Worm (Caenorhabditis elegans) whole organism, young adult: Measurements from ENCODE around the gene F49C12.6.

ENCODE experiments used
- B0035.1 ChIP-seq: sonication (generic microtip); optimal IDR thresholded peaks from 2 replicates; lab custom pipeline; 2016; ENCODE audit warnings: missing genetic modification characterization, mild to moderate bottlenecking, missing compliant biosample characterization, missing genotype, missing genetic modification reagents
- B0261.1 ChIP-seq: sonication (generic microtip); optimal IDR thresholded peaks from 2 replicates; lab custom pipeline; 2016; ENCODE audit warnings: mild to moderate bottlenecking, missing genetic modification characterization, moderate library complexity, missing compliant biosample characterization
- B0336.3 ChIP-seq: fragments of 200-800 bp; sonication (Bioruptor generic); IDR thresholded peaks from 2 replicates; pipeline ENCODE4 v1.3.6; 2022; ENCODE audit warnings: missing genetic modification characterization, missing compliant biosample characterization
- F23B12.7 ChIP-seq: sonication (generic microtip); optimal IDR thresholded peaks from 2 replicates; lab custom pipeline; 2017; ENCODE audit warnings: missing genetic modification characterization, mild to moderate bottlenecking, missing compliant biosample characterization, antibody characterized with exemption, moderate library complexity; ENCODE audit not compliant: insufficient read depth
- F33H1.4 ChIP-seq: fragments of 200-800 bp; sonication (Bioruptor generic); IDR thresholded peaks from 2 replicates; pipeline ENCODE4 v1.3.6; 2022; ENCODE audit warnings: missing genetic modification reagents, missing genetic modification characterization, missing compliant biosample characterization
- F37B4.10 ChIP-seq: fragments of 200-800 bp; sonication (Bioruptor generic); IDR thresholded peaks from 2 replicates; pipeline ENCODE4 v1.3.6; 2022; ENCODE audit warnings: missing genetic modification characterization, missing compliant biosample characterization
- F55B11.4 ChIP-seq: sonication (generic microtip); optimal IDR thresholded peaks from 2 replicates; lab custom pipeline; 2016; ENCODE audit warnings: missing compliant biosample characterization, missing genetic modification characterization, borderline replicate concordance; ENCODE audit not compliant: insufficient read depth
- F57A8.1 ChIP-seq: fragments of 200-800 bp; sonication (Bioruptor generic); optimal IDR thresholded peaks from 2 replicates; lab custom pipeline; 2018; ENCODE audit warnings: mild to moderate bottlenecking, missing genetic modification characterization, moderate library complexity, missing compliant biosample characterization
- Y56A3A.18 ChIP-seq: fragments of 200-800 bp; sonication (Bioruptor generic); IDR thresholded peaks from 2 replicates; pipeline ENCODE4 v1.3.6; 2022; ENCODE audit warnings: missing genetic modification reagents, missing genetic modification characterization, missing compliant biosample characterization
- ama-1 ChIP-seq, 3 experiments: fragments of 150-350 bp in 1 of 3; sonication (generic microtip) in 2 of 3; optimal IDR thresholded peaks; 2 replicates each; lab custom pipeline; 2014 to 2018; ENCODE audit warnings: missing biosample characterization in 2 of 3, missing genetic modification characterization in 2 of 3, missing genetic modification reagents in 2 of 3
- aptf-2 ChIP-seq: fragments of 200-800 bp; sonication (Bioruptor generic); conservative IDR thresholded peaks from 2 replicates; pipeline ENCODE4 v1.3.6; 2022; ENCODE audit warnings: missing genetic modification reagents, missing genetic modification characterization, missing compliant biosample characterization
- aptf-3 ChIP-seq: fragments of 200-800 bp; sonication (Bioruptor generic); IDR thresholded peaks from 2 replicates; pipeline ENCODE4 v1.3.6; 2022; ENCODE audit warnings: missing genetic modification characterization, missing compliant biosample characterization
- atf-7 ChIP-seq: sonication (generic microtip); optimal IDR thresholded peaks from 2 replicates; lab custom pipeline; 2017; ENCODE audit warnings: mild to moderate bottlenecking, missing genetic modification characterization, missing compliant biosample characterization
- athp-1 ChIP-seq: sonication (generic microtip); optimal IDR thresholded peaks from 2 replicates; lab custom pipeline; 2017; ENCODE audit warnings: mild to moderate bottlenecking, missing genetic modification characterization, missing compliant biosample characterization
- attf-3 ChIP-seq: fragments of 200-800 bp; sonication (Bioruptor generic); conservative IDR thresholded peaks from 2 replicates; pipeline ENCODE4 v1.3.6; 2022; ENCODE audit warnings: missing genetic modification reagents, missing genetic modification characterization, missing compliant biosample characterization
- bed-1 ChIP-seq: fragments of 200-800 bp; sonication (Bioruptor generic); IDR thresholded peaks from 2 replicates; pipeline ENCODE4 v1.3.6; 2022; ENCODE audit warnings: missing genetic modification reagents, missing genetic modification characterization, missing compliant biosample characterization
- cebp-1 ChIP-seq, 2 experiments: fragments of 200-800 bp in 1 of 2; sonication (Bioruptor generic) in 1 of 2; sonication (generic microtip) in 1 of 2; IDR thresholded peaks in 1 of 2; optimal IDR thresholded peaks in 1 of 2; 2 replicates each; pipeline versions ENCODE4 v1.3.6 to Lab custom; 2017 to 2022; ENCODE audit warnings: missing compliant biosample characterization in 2 of 2, missing genetic modification characterization in 2 of 2, mild to moderate bottlenecking in 1 of 2, missing genetic modification reagents in 1 of 2, moderate library complexity in 1 of 2
- chd-7 ChIP-seq: sonication (generic microtip); optimal IDR thresholded peaks from 2 replicates; lab custom pipeline; 2016; ENCODE audit warnings: mild to moderate bottlenecking, missing genetic modification characterization, moderate library complexity, missing compliant biosample characterization
- dox-1 ChIP-seq: fragments of 200-800 bp; sonication (Bioruptor generic); IDR thresholded peaks from 2 replicates; pipeline ENCODE4 v1.3.6; 2022; ENCODE audit warnings: missing genetic modification reagents, missing genetic modification characterization, missing compliant biosample characterization
- dpff-1 ChIP-seq: sonication (generic microtip); optimal IDR thresholded peaks from 2 replicates; lab custom pipeline; 2017; ENCODE audit warnings: mild to moderate bottlenecking, missing genetic modification characterization, missing compliant biosample characterization
- hrde-1 ChIP-seq: sonication (generic microtip); optimal IDR thresholded peaks from 2 replicates; lab custom pipeline; 2016; ENCODE audit warnings: missing genetic modification characterization, mild to moderate bottlenecking, missing compliant biosample characterization, moderate library complexity, missing genotype, missing genetic modification reagents, borderline replicate concordance
- lin-35 ChIP-seq, 3 experiments: fragments of 150-350 bp in 2 of 3; sonication (generic microtip) in 1 of 3; optimal IDR thresholded peaks; 2 replicates each; lab custom pipeline; 2014 to 2018; ENCODE audit warnings: missing biosample characterization in 3 of 3, missing genetic modification characterization in 3 of 3, missing genetic modification reagents in 3 of 3
- lin-54 ChIP-seq: fragments of 200-800 bp; sonication (Bioruptor generic); optimal IDR thresholded peaks from 2 replicates; lab custom pipeline; 2018; ENCODE audit warnings: mild to moderate bottlenecking, missing genetic modification characterization, missing compliant biosample characterization
- lir-1 ChIP-seq: fragments of 200-800 bp; sonication (Bioruptor generic); conservative IDR thresholded peaks from 2 replicates; pipeline ENCODE4 v1.3.6; 2022; ENCODE audit warnings: missing genetic modification reagents, missing genetic modification characterization, missing compliant biosample characterization
- madf-6 ChIP-seq: fragments of 200-800 bp; sonication (Bioruptor generic); IDR thresholded peaks from 2 replicates; pipeline ENCODE4 v1.3.6; 2022; ENCODE audit warnings: missing genetic modification reagents, missing genetic modification characterization, missing compliant biosample characterization
- madf-8 ChIP-seq: fragments of 200-800 bp; sonication (Bioruptor generic); conservative IDR thresholded peaks from 2 replicates; pipeline ENCODE4 v1.3.6; 2022; ENCODE audit warnings: missing genetic modification reagents, missing genetic modification characterization, missing compliant biosample characterization
- mcd-1 ChIP-seq: fragments of 200-800 bp; sonication (Bioruptor generic); IDR thresholded peaks from 2 replicates; pipeline ENCODE4 v1.3.6; 2022; ENCODE audit warnings: missing genetic modification reagents, missing genetic modification characterization, missing compliant biosample characterization
- mes-4 ChIP-seq: sonication (generic microtip); optimal IDR thresholded peaks from 2 replicates; lab custom pipeline; 2016; ENCODE audit warnings: missing genotype, missing genetic modification characterization, missing compliant biosample characterization
- nfya-1 ChIP-seq: sonication (generic microtip); optimal IDR thresholded peaks from 2 replicates; lab custom pipeline; 2017; ENCODE audit warnings: antibody characterized with exemption, missing compliant biosample characterization, missing genetic modification characterization, borderline replicate concordance; ENCODE audit not compliant: insufficient read depth
- nhr-27 ChIP-seq: fragments of 200-800 bp; sonication (Bioruptor generic); optimal IDR thresholded peaks from 2 replicates; lab custom pipeline; 2018; ENCODE audit warnings: mild to moderate bottlenecking, missing genetic modification characterization, moderate library complexity, missing compliant biosample characterization
- sea-2 ChIP-seq: fragments of 200-800 bp; sonication (Bioruptor generic); IDR thresholded peaks from 2 replicates; pipeline ENCODE4 v1.3.6; 2022; ENCODE audit warnings: missing genetic modification characterization, missing compliant biosample characterization
- snpc-1.1 ChIP-seq: sonication (generic microtip); optimal IDR thresholded peaks from 2 replicates; lab custom pipeline; 2017; ENCODE audit warnings: missing genetic modification characterization, mild to moderate bottlenecking, missing compliant biosample characterization, antibody characterized with exemption, moderate library complexity, missing genotype, missing genetic modification reagents; ENCODE audit not compliant: insufficient read depth
- snpc-4 ChIP-seq, 5 experiments: fragments of 150-350 bp in 1 of 5; sonication (generic microtip) in 4 of 5; optimal IDR thresholded peaks; 2 replicates each; lab custom pipeline; 2014 to 2018; ENCODE audit warnings: missing genetic modification characterization in 5 of 5, missing biosample characterization in 3 of 5, antibody characterized with exemption in 2 of 5, mild to moderate bottlenecking in 2 of 5, missing compliant biosample characterization in 2 of 5, missing genotype in 2 of 5, moderate library complexity in 2 of 5, missing genetic modification reagents in 1 of 5
- tlf-1 ChIP-seq: fragments of 200-800 bp; sonication (Bioruptor generic); optimal IDR thresholded peaks from 2 replicates; lab custom pipeline; 2018; ENCODE audit warnings: mild to moderate bottlenecking, missing genetic modification characterization, missing compliant biosample characterization
- ztf-18 ChIP-seq: sonication (generic microtip); optimal IDR thresholded peaks from 2 replicates; lab custom pipeline; 2016; ENCODE audit warnings: missing genotype, mild to moderate bottlenecking, missing genetic modification characterization, missing compliant biosample characterization
- ztf-22 ChIP-seq: fragments of 200-800 bp; sonication (Bioruptor generic); optimal IDR thresholded peaks from 2 replicates; lab custom pipeline; 2018; ENCODE audit warnings: mild to moderate bottlenecking, missing genetic modification characterization, moderate library complexity, missing compliant biosample characterization
- ztf-6 ChIP-seq: fragments of 200-800 bp; sonication (Bioruptor generic); IDR thresholded peaks from 2 replicates; pipeline ENCODE4 v1.3.6; 2022; ENCODE audit warnings: missing genetic modification reagents, missing genetic modification characterization, missing compliant biosample characterization

Gene F49C12.6

DNA sequence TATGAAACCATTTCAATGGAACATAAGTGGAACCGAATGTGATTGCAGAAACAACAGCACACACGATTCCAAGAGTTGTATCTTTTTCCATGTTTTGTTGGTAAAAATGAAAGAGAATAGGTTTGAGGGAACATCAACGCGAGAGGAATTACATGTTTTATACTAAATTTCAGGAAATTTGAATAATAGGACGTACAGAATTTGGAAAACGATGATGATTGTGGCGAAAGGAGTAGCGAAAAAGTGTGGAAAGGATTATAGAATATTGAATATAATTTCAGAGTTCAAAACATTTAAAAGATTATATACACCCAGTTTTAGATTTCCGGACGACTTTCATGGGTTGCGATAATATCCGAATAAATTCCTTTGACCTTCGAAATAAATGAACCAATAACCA is at the start of gene F49C12.6:
F49C12.6 (minus strand) TSS at position 101 of the 400 bp plus-strand sequence.
- TF ChIP-seq bed-1 (no peak), hrde-1 (tag; lab: Kevin White, UChicago) (no peak), F57A8.1 (no peak), F23B12.7 (no peak), F33H1.4 (GFP tag; lab: Robert Waterston, UW) (no peak), atf-7 (tag; lab: Kevin White, UChicago) (no peak), F37B4.10 (no peak), lin-54 (GFP tag; lab: Kevin White, UChicago) (no peak), mcd-1 (GFP tag; lab: Robert Waterston, UW) (no peak), F55B11.4 (no peak), nhr-27 (tag; lab: Kevin White, UChicago) (no peak), chd-7 (tag; lab: Kevin White, UChicago) (no peak), madf-8 (GFP tag; lab: Robert Waterston, UW) (no peak), lin-35 (GFP tag; optimal IDR thresholded peaks at IDR 0.05; lab: Kevin White, UChicago) (no peak), sea-2 (GFP tag; lab: Robert Waterston, UW) (no peak), tlf-1 (GFP tag; lab: Kevin White, UChicago) (no peak), lir-1 (GFP tag; lab: Robert Waterston, UW) (no peak), B0035.1 (tag; lab: Kevin White, UChicago) (no peak), ztf-22 (GFP tag; lab: Kevin White, UChicago) (no peak), cebp-1 (GFP tag; IDR thresholded peaks at IDR 0.05; lab: Robert Waterston, UW) (no peak), cebp-1 (tag; optimal IDR thresholded peaks at IDR 0.05; lab: Kevin White, UChicago) (no peak)

DNA sequence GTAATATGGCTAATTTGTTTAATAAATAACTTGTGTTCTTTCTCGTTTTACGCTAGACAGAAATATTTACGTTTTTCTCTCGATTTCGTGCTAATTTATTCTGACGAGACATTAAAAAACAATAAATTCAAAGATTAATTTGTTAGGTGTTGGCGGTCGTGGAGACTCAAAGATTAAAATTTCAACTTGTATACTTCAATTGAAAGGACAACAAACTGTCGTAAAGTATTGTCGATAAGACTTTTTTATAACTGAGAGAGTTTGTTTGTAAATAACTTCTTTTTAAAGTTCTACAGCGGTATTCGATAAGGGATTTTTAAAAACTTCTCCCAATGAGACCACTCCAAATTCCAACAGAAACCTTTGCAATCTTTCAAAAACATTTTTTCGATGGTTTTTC is 44.9 kb upstream of the F49C12.6 start:
- TF ChIP-seq ama-1 (optimal IDR thresholded peaks at IDR 0.05; lab: Kevin White, UChicago) (no peak), ama-1 (GFP tag; optimal IDR thresholded peaks at IDR 0.05; lab: Kevin White, UChicago) (no peak), athp-1 (tag; lab: Kevin White, UChicago) (no peak), F37B4.10 (no peak), dpff-1 (tag; lab: Kevin White, UChicago) (no peak), nfya-1 (no peak)
- TF ChIP-seq, all 124 proteins: peak for 0

DNA sequence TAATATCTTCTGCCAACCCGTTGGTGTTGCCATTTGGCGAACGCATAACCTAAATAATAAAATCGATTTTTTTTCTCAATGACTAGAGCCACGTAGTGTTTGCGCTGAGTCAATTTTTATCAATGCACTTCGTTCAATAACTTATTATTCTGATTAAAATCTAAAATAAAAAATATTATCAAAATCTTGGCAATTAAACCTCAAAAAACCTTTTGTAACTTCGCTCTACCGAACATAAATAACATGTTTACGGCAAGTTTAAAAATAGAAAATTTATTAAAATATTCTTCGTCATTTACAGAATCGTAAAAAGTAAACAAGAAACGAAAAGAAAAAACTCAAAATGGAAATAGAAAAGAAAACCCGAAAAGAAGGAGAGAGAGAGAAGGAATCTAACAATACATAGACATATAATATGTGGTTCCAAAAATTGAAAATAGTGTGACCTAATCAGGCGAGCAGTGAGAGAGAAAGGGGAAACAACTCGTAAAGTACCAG is 34.3 kb upstream of the F49C12.6 start, which contains the start of gene pigc-1:
pigc-1 (minus strand) TSS at position 51 of the 498 bp plus-strand sequence.
- TF ChIP-seq ztf-22 (GFP tag; lab: Kevin White, UChicago) (no peak), aptf-3 (GFP tag; lab: Robert Waterston, UW) (no peak), snpc-4 (GFP tag; optimal IDR thresholded peaks at IDR 0.05; lab: Kevin White, UChicago) (no peak), snpc-4 (tag; optimal IDR thresholded peaks at IDR 0.05; lab: Kevin White, UChicago) (peak in 1 of 4 experiments; percentile 30), B0336.3 (GFP tag; lab: Robert Waterston, UW) (0 out of 2 replicates have a peak, but pooled peaks have one; percentile 10), B0261.1 (tag; lab: Kevin White, UChicago) (no peak), madf-6 (GFP tag; lab: Robert Waterston, UW) (peak; percentile 24; the same call in 1 of the 2 replicates), sea-2 (GFP tag; lab: Robert Waterston, UW) (no peak), nhr-27 (tag; lab: Kevin White, UChicago) (no peak), mes-4 (tag; lab: Kevin White, UChicago) (no peak), ztf-18 (tag; lab: Kevin White, UChicago) (no peak), attf-3 (GFP tag; lab: Robert Waterston, UW) (no peak), ztf-6 (GFP tag; lab: Robert Waterston, UW) (no peak), dox-1 (GFP tag; lab: Robert Waterston, UW) (no peak), Y56A3A.18 (GFP tag; lab: Robert Waterston, UW) (0 out of 2 replicates have a peak, but pooled peaks have one; percentile 27), aptf-2 (no peak), snpc-1.1 (no peak)
